Worm (Caenorhabditis elegans) whole organism, late embryonic: ENCODE data around the gene dhs-25.

ENCODE experiments used
- ceh-30 ChIP-seq: fragments of 150-350 bp; optimal IDR thresholded peaks from 2 replicates; lab custom pipeline; 2014; ENCODE audit warnings: missing biosample characterization, missing genetic modification characterization
- sox-2 ChIP-seq: fragments of 200-800 bp; sonication (Bioruptor generic); IDR thresholded peaks from 2 replicates; pipeline ENCODE4 v1.3.6; 2022; ENCODE audit warnings: missing genetic modification reagents, missing genetic modification characterization, missing compliant biosample characterization

- no peak for TF ChIP-seq sox-2 (GFP tag; lab: Robert Waterston, UW)
- no peak for TF ChIP-seq ceh-30 (tag; lab: Kevin White, UChicago)
These were observed 11.2 kb downstream of the dhs-25 start, which contains the start of gene F09E10.6 for ce11 chrX:1497581-1497980.
